Fruit fly (Drosophila melanogaster): ENCODE measurements around the gene CG31468.

The CG31468 gene

DNA sequence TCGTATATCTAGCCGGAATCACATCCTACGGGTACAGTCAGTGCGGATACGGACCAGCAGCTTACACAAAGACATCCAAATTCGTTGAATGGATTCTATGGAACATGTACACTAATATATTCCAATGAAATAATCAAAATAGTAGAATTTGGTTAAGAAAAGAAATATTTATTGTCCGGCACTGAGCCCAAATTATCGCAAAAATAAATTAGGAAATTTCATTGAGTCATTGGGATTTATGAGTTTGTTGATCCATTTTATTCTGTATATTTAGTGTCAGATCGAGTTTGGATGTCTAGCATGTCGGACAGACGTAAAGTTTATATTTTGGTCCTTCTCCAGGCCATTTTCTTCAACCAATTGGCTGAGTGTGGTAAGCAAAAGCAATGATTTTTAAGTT is 16.4 kb downstream of the CG31468 start, which contains the start of gene CG18754:
TSS of gene CG18754 (plus strand) at position 301 of the 400 bp plus-strand sequence.
- TF ChIP-seq Sin3A (optimal IDR thresholded peaks at IDR 0.05) (no peak), psq (optimal IDR thresholded peaks at IDR 0.05) (no peak), h (optimal IDR thresholded peaks at IDR 0.05) (no peak), ttk (optimal IDR thresholded peaks at IDR 0.05) (no peak), insv (optimal IDR thresholded peaks at IDR 0.05) (no peak), Myc (optimal IDR thresholded peaks at IDR 0.05) (no peak)

DNA sequence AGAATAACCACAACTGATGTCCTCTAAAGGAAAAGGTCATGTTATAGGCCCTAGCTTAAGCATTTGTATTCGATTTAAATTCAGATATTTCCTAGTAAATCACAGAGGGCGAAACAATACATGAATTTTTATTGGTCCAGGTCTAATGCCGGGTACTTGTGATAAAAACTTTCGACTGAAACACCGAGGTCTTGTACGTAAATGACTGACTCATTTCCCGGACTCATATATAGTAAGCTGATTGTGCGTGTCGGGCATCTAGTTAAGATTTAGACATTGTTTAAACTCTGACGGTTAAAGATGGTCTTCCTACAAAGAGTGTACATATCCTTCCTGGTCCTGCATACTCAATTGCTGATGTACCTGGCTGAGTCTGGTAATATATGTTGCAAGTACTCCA is 18.0 kb downstream of the CG31468 start, which contains the start of gene CG16710:
TSS of gene CG16710 (plus strand) at position 301 of the 400 bp plus-strand sequence.
- no peak for TF ChIP-seq psq (optimal IDR thresholded peaks at IDR 0.05)

- TF ChIP-seq Myc (optimal IDR thresholded peaks at IDR 0.05) = no peak
These were observed 20.2 kb downstream of the CG31468 start, which contains the start of gene eIF3d1 for dm6 chr3R:23679911-23680336. TSS of gene eIF3d1 (plus strand) at chr3R:23680039.

DNA sequence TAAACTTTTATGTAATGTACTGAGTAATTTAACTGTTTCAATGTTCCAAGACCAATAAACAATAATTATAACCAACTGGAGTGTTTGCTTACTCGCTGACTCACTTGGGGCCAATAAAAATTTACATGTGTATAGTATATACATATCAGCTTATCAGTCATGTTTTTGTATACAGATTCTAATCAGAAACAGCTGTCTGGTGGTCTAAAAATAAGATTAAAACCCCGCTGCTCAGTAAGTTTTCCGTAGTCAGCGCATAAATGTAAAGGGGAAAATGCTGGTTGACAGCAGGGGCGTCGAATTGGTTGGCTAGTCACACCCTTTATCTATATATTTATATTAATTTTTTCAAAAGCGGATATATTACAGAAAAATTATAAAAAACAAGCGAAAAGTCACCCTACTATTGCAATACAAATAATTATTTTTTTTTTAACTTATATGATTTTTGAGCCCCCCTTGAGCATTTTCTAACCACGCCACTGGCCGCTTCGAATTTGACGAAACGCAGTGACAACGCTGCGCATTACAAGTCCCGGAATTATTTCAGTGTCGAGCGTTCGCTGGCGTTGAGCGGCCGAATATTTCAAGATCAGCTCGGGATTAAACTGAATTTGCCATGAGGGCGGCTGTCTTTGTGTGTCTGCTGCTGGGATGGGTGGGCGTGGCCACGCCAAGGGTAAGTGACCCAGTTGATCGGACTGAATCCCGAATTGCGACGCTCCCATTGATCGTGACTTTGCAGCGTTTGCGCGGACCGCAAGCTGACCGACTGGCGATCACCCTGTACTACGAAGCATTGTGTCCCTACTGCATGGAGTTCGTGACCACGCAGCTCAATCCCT is 21.6 kb downstream of the CG31468 start, which contains the start of gene GILT2:
TSS of gene GILT2 (plus strand) at position 547 of the 845 bp plus-strand sequence.
- no peak for TF ChIP-seq psq (optimal IDR thresholded peaks at IDR 0.05)
- no peak for TF ChIP-seq Sin3A (optimal IDR thresholded peaks at IDR 0.05)
- TF ChIP-seq ttk (optimal IDR thresholded peaks at IDR 0.05) = no peak
- no peak for TF ChIP-seq Myc (optimal IDR thresholded peaks at IDR 0.05)
- TF ChIP-seq insv (optimal IDR thresholded peaks at IDR 0.05) = no peak
- TF ChIP-seq h (optimal IDR thresholded peaks at IDR 0.05) = no peak

DNA sequence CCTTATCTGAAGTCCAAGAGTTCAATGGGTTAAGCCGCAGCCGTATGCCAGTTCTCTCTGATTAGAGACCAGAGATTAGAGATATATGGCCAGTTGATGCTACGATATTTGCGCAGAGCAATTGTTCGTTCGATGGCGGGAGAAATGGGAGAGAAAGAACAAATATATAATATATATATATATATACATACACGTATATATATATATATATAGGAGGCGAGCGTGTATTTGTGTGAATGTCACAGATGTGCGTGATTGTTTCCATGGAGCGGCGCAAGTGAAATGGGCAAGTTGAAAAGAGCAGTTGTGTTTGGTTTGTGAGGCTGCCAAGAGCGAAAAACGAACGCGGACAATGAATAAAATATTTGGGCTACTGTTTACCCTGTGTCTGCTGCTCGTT is 23.1 kb downstream of the CG31468 start, which contains the start of gene GILT3:
TSS of gene GILT3 (plus strand) at position 301 of the 400 bp plus-strand sequence.
- TF ChIP-seq Sin3A (optimal IDR thresholded peaks at IDR 0.05) = no peak
- no peak for TF ChIP-seq insv (optimal IDR thresholded peaks at IDR 0.05)
- TF ChIP-seq ttk (optimal IDR thresholded peaks at IDR 0.05) = no peak
- TF ChIP-seq Myc (optimal IDR thresholded peaks at IDR 0.05) = no peak
- TF ChIP-seq h (optimal IDR thresholded peaks at IDR 0.05) = no peak

- TF ChIP-seq Sin3A (optimal IDR thresholded peaks at IDR 0.05) = no peak
- TF ChIP-seq Myc (optimal IDR thresholded peaks at IDR 0.05) = no peak
- TF ChIP-seq h (optimal IDR thresholded peaks at IDR 0.05) = no peak
- TF ChIP-seq insv (optimal IDR thresholded peaks at IDR 0.05) = no peak
- TF ChIP-seq psq (optimal IDR thresholded peaks at IDR 0.05) = no peak
- no peak for TF ChIP-seq ttk (optimal IDR thresholded peaks at IDR 0.05)
These were observed 24.5 kb downstream of the CG31468 start for dm6 chr3R:23675646-23676045.

dm6 chr3R:23674369-23674768 is 25.8 kb downstream of the CG31468 start:
- no peak for TF ChIP-seq Myc (optimal IDR thresholded peaks at IDR 0.05)
- TF ChIP-seq psq (optimal IDR thresholded peaks at IDR 0.05) = no peak
- no peak for TF ChIP-seq insv (optimal IDR thresholded peaks at IDR 0.05)
- TF ChIP-seq ttk (optimal IDR thresholded peaks at IDR 0.05) = no peak
- no peak for TF ChIP-seq h (optimal IDR thresholded peaks at IDR 0.05)
- TF ChIP-seq Sin3A (optimal IDR thresholded peaks at IDR 0.05) = no peak

DNA sequence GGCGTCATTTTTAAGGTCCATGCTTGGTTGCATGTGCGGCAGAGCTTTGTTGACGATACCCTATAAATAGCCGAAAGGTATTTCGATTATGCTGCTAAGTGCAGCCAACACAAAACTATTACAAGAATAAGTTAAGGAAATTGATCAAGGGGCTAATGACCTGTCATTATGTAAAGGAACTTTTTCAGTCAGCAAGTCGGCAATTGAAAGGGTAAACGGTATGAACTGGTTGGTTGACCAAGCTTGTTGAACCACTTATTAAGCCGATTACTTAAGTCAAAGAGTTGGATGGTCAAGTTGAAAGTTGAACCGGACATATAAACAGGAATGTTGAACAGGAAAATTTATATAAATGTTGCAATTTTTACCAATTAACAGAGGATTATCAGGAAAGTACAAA is 27.1 kb downstream of the CG31468 start:
- TF ChIP-seq psq (optimal IDR thresholded peaks at IDR 0.05) = no peak
- no peak for TF ChIP-seq Myc (optimal IDR thresholded peaks at IDR 0.05)

DNA sequence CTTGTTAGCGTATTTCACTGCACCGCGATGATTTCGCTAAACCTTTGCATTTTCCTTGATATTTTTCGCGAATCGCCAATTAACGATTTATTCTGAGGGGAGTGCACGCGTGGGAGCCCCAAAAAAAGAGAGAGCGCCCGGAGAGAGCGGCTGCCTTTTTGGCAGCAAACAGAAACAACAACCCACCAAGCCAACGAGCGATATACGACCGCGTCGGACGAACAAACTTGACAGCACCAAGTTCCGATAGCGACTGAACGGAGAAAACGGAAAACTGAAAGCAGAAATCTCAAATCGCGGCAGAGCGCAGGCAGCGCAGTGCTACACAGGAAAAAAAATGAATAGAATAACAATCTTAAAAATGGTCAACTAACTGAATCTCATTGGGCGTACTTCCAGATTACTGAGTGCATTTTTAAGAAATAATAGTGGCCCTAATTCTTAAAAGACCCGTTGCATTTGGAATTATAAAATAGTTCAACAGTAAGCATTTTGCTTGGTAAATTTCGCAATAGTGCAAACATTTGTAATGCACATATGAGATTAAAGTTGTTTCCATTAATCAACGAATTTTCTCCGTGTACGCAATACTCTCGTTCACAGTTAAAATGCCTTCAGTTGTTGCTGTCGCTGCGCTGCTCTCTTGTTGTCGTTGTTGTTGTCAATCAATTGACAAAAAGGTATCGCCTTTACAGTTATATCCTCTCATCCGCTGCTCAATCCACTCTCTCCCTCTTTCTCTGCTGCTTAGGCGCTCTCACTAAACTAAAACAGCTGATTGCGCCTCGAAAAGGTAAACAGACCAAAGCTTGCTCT is 30.5 kb downstream of the CG31468 start, which contains the start of gene CG31145:
TSS of gene CG31145 (minus strand) at position 259 of the 816 bp plus-strand sequence.
- TF ChIP-seq Myc (optimal IDR thresholded peaks at IDR 0.05) = no peak
- no peak for TF ChIP-seq psq (optimal IDR thresholded peaks at IDR 0.05)
- no peak for TF ChIP-seq ttk (optimal IDR thresholded peaks at IDR 0.05)
- no peak for TF ChIP-seq h (optimal IDR thresholded peaks at IDR 0.05)
- TF ChIP-seq insv (optimal IDR thresholded peaks at IDR 0.05) = no peak
- no peak for TF ChIP-seq Sin3A (optimal IDR thresholded peaks at IDR 0.05)

DNA sequence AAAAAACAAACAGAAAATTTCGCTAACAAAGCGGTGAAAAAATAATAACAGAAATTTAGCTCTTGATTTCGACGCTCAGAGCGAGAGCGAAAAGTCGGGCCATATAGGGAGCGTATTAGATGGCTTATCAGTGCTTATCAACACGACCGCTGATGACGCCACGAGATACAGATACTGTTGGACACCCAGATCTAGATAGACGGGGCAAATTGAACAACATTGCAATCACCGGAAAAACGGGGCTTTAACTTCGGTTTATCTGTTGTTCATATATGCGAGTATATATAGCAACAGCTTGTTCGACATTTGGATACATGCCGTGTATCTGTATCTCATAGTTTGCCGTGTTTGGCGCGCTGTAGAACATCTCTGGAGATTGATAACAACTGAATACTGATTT is 31.6 kb downstream of the CG31468 start:
- TF ChIP-seq h (optimal IDR thresholded peaks at IDR 0.05) (no peak), Myc (optimal IDR thresholded peaks at IDR 0.05) (no peak), ttk (optimal IDR thresholded peaks at IDR 0.05) (no peak), insv (optimal IDR thresholded peaks at IDR 0.05) (no peak), psq (optimal IDR thresholded peaks at IDR 0.05) (no peak), Sin3A (optimal IDR thresholded peaks at IDR 0.05) (no peak)

dm6 chr3R:23667451-23667850 is 32.7 kb downstream of the CG31468 start:
- no peak for TF ChIP-seq ttk (optimal IDR thresholded peaks at IDR 0.05)
- TF ChIP-seq psq (optimal IDR thresholded peaks at IDR 0.05) = no peak
- TF ChIP-seq insv (optimal IDR thresholded peaks at IDR 0.05) = no peak
- TF ChIP-seq h (optimal IDR thresholded peaks at IDR 0.05) = no peak
- no peak for TF ChIP-seq Sin3A (optimal IDR thresholded peaks at IDR 0.05)
- TF ChIP-seq Myc (optimal IDR thresholded peaks at IDR 0.05) = no peak

- TF ChIP-seq h (optimal IDR thresholded peaks at IDR 0.05) = no peak
- TF ChIP-seq ttk (optimal IDR thresholded peaks at IDR 0.05) = no peak
- no peak for TF ChIP-seq psq (optimal IDR thresholded peaks at IDR 0.05)
- TF ChIP-seq insv (optimal IDR thresholded peaks at IDR 0.05) = no peak
- no peak for TF ChIP-seq Myc (optimal IDR thresholded peaks at IDR 0.05)
- TF ChIP-seq Sin3A (optimal IDR thresholded peaks at IDR 0.05) = no peak
These were observed 33.4 kb downstream of the CG31468 start for dm6 chr3R:23666672-23667211.

Measured in Kc167 (cell line).